Worm (Caenorhabditis elegans) whole organism, late embryonic: ENCODE results near the gene uba-1.

ENCODE experiments used
- ahr-1 ChIP-seq: sonication (generic microtip); optimal IDR thresholded peaks from 2 replicates; lab custom pipeline; 2016; ENCODE audit warnings: missing genetic modification characterization, missing compliant biosample characterization
- ceh-18 ChIP-seq: sonication (generic microtip); optimal IDR thresholded peaks from 2 replicates; lab custom pipeline; 2016; ENCODE audit warnings: missing genetic modification characterization, missing compliant biosample characterization
- ceh-2 ChIP-seq: sonication (generic microtip); optimal IDR thresholded peaks from 2 replicates; lab custom pipeline; 2016; ENCODE audit warnings: missing genotype, missing genetic modification characterization, missing compliant biosample characterization
- dmd-4 ChIP-seq: sonication (generic microtip); optimal IDR thresholded peaks from 2 replicates; lab custom pipeline; 2016; ENCODE audit warnings: borderline replicate concordance, missing genetic modification characterization, missing compliant biosample characterization
- lin-11 ChIP-seq: fragments of 200-800 bp; sonication (Bioruptor generic); optimal IDR thresholded peaks from 2 replicates; lab custom pipeline; 2018; ENCODE audit warnings: mild to moderate bottlenecking, missing genetic modification characterization, missing compliant biosample characterization
- nhr-11 ChIP-seq: fragments of 150-350 bp; optimal IDR thresholded peaks from 2 replicates; lab custom pipeline; 2014; ENCODE audit warnings: missing biosample characterization, missing genetic modification characterization
- pha-4 ChIP-seq: fragments of 150-350 bp; optimal IDR thresholded peaks from 2 replicates; lab custom pipeline; 2018; ENCODE audit warnings: missing biosample characterization, missing genetic modification reagents, missing genetic modification characterization
- ref-2 ChIP-seq: sonication (generic microtip); optimal IDR thresholded peaks from 2 replicates; lab custom pipeline; 2016; ENCODE audit warnings: missing genetic modification characterization, missing compliant biosample characterization
- zip-5 ChIP-seq: sonication (generic microtip); optimal IDR thresholded peaks from 2 replicates; lab custom pipeline; 2016; ENCODE audit warnings: missing genetic modification characterization, missing compliant biosample characterization

ce11 chrIV:9977602-9978172, 17.1 kb downstream of the uba-1 start, which contains the start of gene dhp-2:
- TF ChIP-seq dmd-4 (no peak), ceh-18 (tag; lab: Kevin White, UChicago) (no peak), pha-4 (tag; lab: Kevin White, UChicago) (no peak), ceh-2 (tag; lab: Kevin White, UChicago) (no peak), zip-5 (tag; lab: Kevin White, UChicago) (no peak), ref-2 (tag; lab: Kevin White, UChicago) (no peak), nhr-11 (no peak), lin-11 (tag; lab: Kevin White, UChicago) (no peak), ahr-1 (tag; lab: Kevin White, UChicago) (no peak)
